Worm (Caenorhabditis elegans) whole organism, L4 larva: ENCODE data around the gene mdt-19.
A peak's percentile ranks its signal among the peaks of the same experiment; 100 is the strongest.

Experiments
- F44E2.7 ChIP-seq: fragments of 200-800 bp; sonication (Bioruptor generic); IDR thresholded peaks from 2 replicates; pipeline ENCODE4 v2.1.2; 2022; ENCODE audit warnings: missing genetic modification characterization, missing compliant biosample characterization
- unc-62 ChIP-seq, 3 experiments: fragments of 150-350 bp in 1 of 3; sonication (generic microtip); optimal IDR thresholded peaks in 2 of 3; peaks in 1 of 3; 1 replicate in 1 of 3; 2 replicates in 2 of 3; lab custom pipeline; 2014 to 2017; ENCODE audit warnings: missing biosample characterization in 3 of 3, missing genetic modification characterization in 3 of 3, missing genetic modification reagents in 3 of 3, missing genotype in 1 of 3

Gene mdt-19

ce11 chrIII:2651519-2651918, 53.7 kb downstream of the mdt-19 start:
- peak in 1 of 2 experiments; percentile 28 for TF ChIP-seq unc-62 (GFP tag; optimal IDR thresholded peaks at IDR 0.05 in 1 of 2; lab: Kevin White, UChicago)
- TF ChIP-seq unc-62 (tag; optimal IDR thresholded peaks at IDR 0.05; lab: Kevin White, UChicago) = no peak
- TF ChIP-seq F44E2.7 (GFP tag; lab: Robert Waterston, UW) = no peak
